Worm (Caenorhabditis elegans) whole organism, L1 larva: ENCODE measurements around the gene sma-2.

Source experiments
- C04F5.9 ChIP-seq: sonication (generic microtip); optimal IDR thresholded peaks from 2 replicates; lab custom pipeline; 2016; ENCODE audit warnings: missing genetic modification characterization, missing compliant biosample characterization
- C34B4.2 ChIP-seq: sonication (generic microtip); optimal IDR thresholded peaks from 2 replicates; lab custom pipeline; 2017; ENCODE audit warnings: mild to moderate bottlenecking, missing genetic modification characterization, missing compliant biosample characterization
- F16B12.6 ChIP-seq: fragments of 150-350 bp; optimal IDR thresholded peaks from 2 replicates; lab custom pipeline; 2014; ENCODE audit warnings: missing biosample characterization, missing genetic modification characterization
- Y116A8C.19 ChIP-seq: sonication (generic microtip); optimal IDR thresholded peaks from 2 replicates; lab custom pipeline; 2016; ENCODE audit warnings: missing compliant biosample characterization, missing genetic modification characterization, borderline replicate concordance
- alr-1 ChIP-seq: fragments of 200-800 bp; sonication (Bioruptor generic); optimal IDR thresholded peaks from 2 replicates; lab custom pipeline; 2018; ENCODE audit warnings: borderline replicate concordance, mild to moderate bottlenecking, missing genetic modification characterization, missing compliant biosample characterization
- aly-2 ChIP-seq: fragments of 150-350 bp; optimal IDR thresholded peaks from 2 replicates; lab custom pipeline; 2014; ENCODE audit warnings: missing biosample characterization, missing genetic modification characterization
- ceh-8 ChIP-seq: fragments of 200-800 bp; sonication (Bioruptor generic); optimal IDR thresholded peaks from 2 replicates; lab custom pipeline; 2018; ENCODE audit warnings: mild to moderate bottlenecking, missing genetic modification characterization, moderate library complexity, missing compliant biosample characterization
- ceh-82 ChIP-seq, 3 experiments: fragments of 150-350 bp in 1 of 3; sonication (generic microtip) in 2 of 3; optimal IDR thresholded peaks; 2 replicates each; lab custom pipeline; 2014 to 2017; ENCODE audit warnings: missing biosample characterization in 3 of 3, missing genetic modification characterization in 3 of 3
- ceh-88 ChIP-seq: fragments of 200-800 bp; sonication (Bioruptor generic); IDR thresholded peaks from 2 replicates; pipeline ENCODE4 v1.3.6; 2022; ENCODE audit warnings: missing genetic modification characterization, missing compliant biosample characterization
- ceh-90 ChIP-seq: sonication (generic microtip); optimal IDR thresholded peaks from 2 replicates; lab custom pipeline; 2016; ENCODE audit warnings: missing genetic modification characterization, missing compliant biosample characterization
- ces-1 ChIP-seq: fragments of 150-350 bp; optimal IDR thresholded peaks from 2 replicates; lab custom pipeline; 2014; ENCODE audit warnings: missing biosample characterization, missing genetic modification reagents, missing genetic modification characterization
- dsc-1 ChIP-seq: sonication (generic microtip); optimal IDR thresholded peaks from 2 replicates; lab custom pipeline; 2016; ENCODE audit warnings: mild to moderate bottlenecking, missing genetic modification characterization, missing compliant biosample characterization
- efl-1 ChIP-seq, 4 experiments: fragments of 150-350 bp; optimal IDR thresholded peaks in 3 of 4; peaks in 1 of 4; 1 replicate in 1 of 4; 2 replicates in 3 of 4; lab custom pipeline; 2014; ENCODE audit warnings: missing biosample characterization in 2 of 4, missing genetic modification characterization in 2 of 4, missing genetic modification reagents in 2 of 4
- efl-3 ChIP-seq: fragments of 200-800 bp; sonication (Bioruptor generic); optimal IDR thresholded peaks from 2 replicates; lab custom pipeline; 2018; ENCODE audit warnings: mild to moderate bottlenecking, missing genetic modification characterization, missing compliant biosample characterization
- egl-27 ChIP-seq, 2 experiments: fragments of 150-350 bp in 1 of 2; sonication (generic microtip); optimal IDR thresholded peaks; 3 replicates each; lab custom pipeline; 2017 to 2018; ENCODE audit warnings: missing biosample characterization in 2 of 2, missing genetic modification characterization in 2 of 2, missing genetic modification reagents in 2 of 2
- ets-5 ChIP-seq: fragments of 200-800 bp; sonication (Bioruptor generic); IDR thresholded peaks from 2 replicates; pipeline ENCODE4 v1.3.6; 2022; ENCODE audit warnings: missing genetic modification characterization, missing compliant biosample characterization
- fkh-10 ChIP-seq: sonication (generic microtip); optimal IDR thresholded peaks from 2 replicates; lab custom pipeline; 2017; ENCODE audit warnings: missing biosample characterization, missing genetic modification reagents, missing genetic modification characterization
- fkh-8 ChIP-seq: sonication (generic microtip); optimal IDR thresholded peaks from 2 replicates; lab custom pipeline; 2016; ENCODE audit warnings: mild to moderate bottlenecking, missing genetic modification characterization, missing compliant biosample characterization
- grh-1 ChIP-seq: fragments of 200-800 bp; sonication (Bioruptor generic); IDR thresholded peaks from 2 replicates; pipeline ENCODE4 v1.3.6; 2022; ENCODE audit warnings: missing genetic modification reagents, missing genetic modification characterization, missing compliant biosample characterization
- hlh-4 ChIP-seq: sonication (generic microtip); optimal IDR thresholded peaks from 2 replicates; lab custom pipeline; 2016; ENCODE audit warnings: mild to moderate bottlenecking, missing genetic modification characterization, missing compliant biosample characterization
- hpl-2 ChIP-seq: fragments of 150-350 bp; optimal IDR thresholded peaks from 2 replicates; lab custom pipeline; 2014; ENCODE audit warnings: missing biosample characterization, missing genetic modification reagents, missing genetic modification characterization
- irx-1 ChIP-seq: sonication (generic microtip); optimal IDR thresholded peaks from 2 replicates; lab custom pipeline; 2016; ENCODE audit warnings: missing genetic modification characterization, missing compliant biosample characterization
- jun-1 ChIP-seq: fragments of 150-350 bp; optimal IDR thresholded peaks from 2 replicates; lab custom pipeline; 2014; ENCODE audit warnings: missing biosample characterization, missing genetic modification reagents, missing genetic modification characterization
- lin-13 ChIP-seq: fragments of 150-350 bp; optimal IDR thresholded peaks from 2 replicates; lab custom pipeline; 2014; ENCODE audit warnings: missing biosample characterization, missing genetic modification reagents, missing genetic modification characterization
- lin-15B ChIP-seq: fragments of 150-350 bp; sonication (generic microtip); optimal IDR thresholded peaks from 3 replicates; lab custom pipeline; 2014; ENCODE audit warnings: missing biosample characterization, missing genetic modification characterization
- mab-9 ChIP-seq: fragments of 200-800 bp; sonication (Bioruptor generic); IDR thresholded peaks from 2 replicates; pipeline ENCODE4 v1.3.6; 2022; ENCODE audit warnings: missing genetic modification reagents, missing genetic modification characterization, missing compliant biosample characterization
- mdl-1 ChIP-seq, 2 experiments: fragments of 150-350 bp; optimal IDR thresholded peaks; 2 replicates each; lab custom pipeline; 2014 to 2017; ENCODE audit warnings: missing biosample characterization in 2 of 2, missing genetic modification characterization in 2 of 2, inconsistent platforms in 1 of 2
- nhr-11 ChIP-seq: fragments of 150-350 bp; optimal IDR thresholded peaks from 2 replicates; lab custom pipeline; 2014; ENCODE audit warnings: missing biosample characterization, missing genetic modification characterization
- nhr-12 ChIP-seq: sonication (generic microtip); optimal IDR thresholded peaks from 2 replicates; lab custom pipeline; 2017; ENCODE audit warnings: missing biosample characterization, missing genetic modification characterization
- nhr-19 ChIP-seq: fragments of 200-800 bp; sonication (Bioruptor generic); conservative IDR thresholded peaks from 2 replicates; pipeline ENCODE4 v1.3.6; 2022; ENCODE audit warnings: missing genetic modification characterization, missing compliant biosample characterization
- nhr-20 ChIP-seq: sonication (generic microtip); optimal IDR thresholded peaks from 2 replicates; lab custom pipeline; 2016; ENCODE audit warnings: mild to moderate bottlenecking, missing genetic modification characterization, missing compliant biosample characterization
- nhr-84 ChIP-seq: sonication (generic microtip); optimal IDR thresholded peaks from 2 replicates; lab custom pipeline; 2017; ENCODE audit warnings: missing biosample characterization, missing genetic modification characterization
- nhr-90 ChIP-seq: sonication (generic microtip); optimal IDR thresholded peaks from 2 replicates; lab custom pipeline; 2016; ENCODE audit warnings: mild to moderate bottlenecking, missing genetic modification characterization, missing compliant biosample characterization; ENCODE audit not compliant: poor library complexity
- pax-3 ChIP-seq: fragments of 200-800 bp; sonication (Bioruptor generic); optimal IDR thresholded peaks from 2 replicates; lab custom pipeline; 2018; ENCODE audit warnings: mild to moderate bottlenecking, missing genetic modification characterization, moderate library complexity, missing compliant biosample characterization
- pqm-1 ChIP-seq: sonication (generic microtip); optimal IDR thresholded peaks from 3 replicates; lab custom pipeline; 2017; ENCODE audit warnings: missing biosample characterization, missing genetic modification characterization
- rnt-1 ChIP-seq: sonication (generic microtip); optimal IDR thresholded peaks from 2 replicates; lab custom pipeline; 2016; ENCODE audit warnings: mild to moderate bottlenecking, missing genetic modification characterization, moderate library complexity, missing compliant biosample characterization
- snpc-4 ChIP-seq: fragments of 150-350 bp; optimal IDR thresholded peaks from 2 replicates; lab custom pipeline; 2014; ENCODE audit warnings: missing biosample characterization, missing genetic modification characterization
- sup-37 ChIP-seq: fragments of 200-800 bp; sonication (Bioruptor generic); optimal IDR thresholded peaks from 2 replicates; lab custom pipeline; 2018; ENCODE audit warnings: mild to moderate bottlenecking, missing genetic modification characterization, missing compliant biosample characterization
- swsn-7 ChIP-seq: sonication (generic microtip); optimal IDR thresholded peaks from 2 replicates; lab custom pipeline; 2016; ENCODE audit warnings: missing genetic modification characterization, missing compliant biosample characterization
- tbx-2 ChIP-seq: sonication (generic microtip); optimal IDR thresholded peaks from 2 replicates; lab custom pipeline; 2016; ENCODE audit warnings: missing genetic modification characterization, missing compliant biosample characterization
- unc-130 ChIP-seq: fragments of 150-350 bp; optimal IDR thresholded peaks from 2 replicates; lab custom pipeline; 2017; ENCODE audit warnings: missing biosample characterization, missing genetic modification characterization, inconsistent platforms
- unc-30 ChIP-seq: sonication (generic microtip); optimal IDR thresholded peaks from 2 replicates; lab custom pipeline; 2017; ENCODE audit warnings: missing biosample characterization, missing genetic modification characterization
- unc-62 ChIP-seq: fragments of 150-350 bp; optimal IDR thresholded peaks from 2 replicates; lab custom pipeline; 2014; ENCODE audit warnings: missing biosample characterization, missing genetic modification reagents, missing genetic modification characterization
- unc-86 ChIP-seq: sonication (generic microtip); optimal IDR thresholded peaks from 2 replicates; lab custom pipeline; 2016; ENCODE audit warnings: missing genetic modification characterization, missing compliant biosample characterization
- unc-98 ChIP-seq: fragments of 200-800 bp; sonication (Bioruptor generic); IDR thresholded peaks from 2 replicates; pipeline ENCODE4 v1.3.6; 2022; ENCODE audit warnings: missing genetic modification characterization, missing compliant biosample characterization
- vab-15 ChIP-seq: sonication (generic microtip); optimal IDR thresholded peaks from 2 replicates; lab custom pipeline; 2017; ENCODE audit warnings: missing genotype, mild to moderate bottlenecking, missing genetic modification characterization, missing compliant biosample characterization
- zag-1 ChIP-seq: fragments of 150-350 bp; optimal IDR thresholded peaks from 2 replicates; lab custom pipeline; 2014; ENCODE audit warnings: missing biosample characterization, missing genetic modification characterization
- zip-4 ChIP-seq: fragments of 200-800 bp; sonication (Bioruptor generic); optimal IDR thresholded peaks from 2 replicates; lab custom pipeline; 2018; ENCODE audit warnings: mild to moderate bottlenecking, missing genetic modification characterization, moderate library complexity, missing compliant biosample characterization
- ztf-4 ChIP-seq: fragments of 150-350 bp; optimal IDR thresholded peaks from 2 replicates; lab custom pipeline; 2014; ENCODE audit warnings: missing biosample characterization, missing genetic modification characterization

sma-2 gene

DNA sequence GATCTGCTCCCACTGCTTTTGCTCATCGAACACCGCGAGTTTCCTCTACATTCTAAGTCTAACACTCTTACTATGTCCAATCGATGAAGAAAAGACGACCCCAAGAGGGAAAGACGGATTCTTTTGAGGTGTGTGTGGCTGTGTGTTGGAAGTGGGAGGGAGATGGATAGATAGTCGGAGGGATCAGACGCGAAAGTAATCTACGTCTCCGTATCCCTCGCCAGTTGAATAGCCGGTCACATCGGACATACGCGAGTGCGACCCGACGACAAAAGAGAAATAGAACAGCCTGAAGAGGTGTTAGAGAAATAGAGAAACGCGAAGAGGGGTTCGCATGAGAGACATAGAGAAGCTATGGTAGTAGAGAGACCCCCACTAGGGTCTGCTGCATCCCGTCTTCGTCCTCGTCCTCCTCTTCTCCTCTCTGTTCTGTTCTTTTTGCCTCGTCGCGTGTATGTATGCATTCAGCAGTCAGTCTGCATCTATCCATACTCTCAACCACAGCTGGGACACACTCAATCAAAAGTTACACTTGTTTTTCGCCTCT is 46.2 kb downstream of the sma-2 start (continued):
- TF ChIP-seq dsc-1, result peak; percentile 95
- TF ChIP-seq F16B12.6 (tag; lab: Kevin White, UChicago), result peak; percentile 7
- TF ChIP-seq ceh-82 (tag; optimal IDR thresholded peaks at IDR 0.05; lab: Kevin White, UChicago), result peak; percentile 88 to 93 (median 92)
- peak; percentile 98 for TF ChIP-seq nhr-20 (tag; lab: Kevin White, UChicago)
- peak; percentile 72 for TF ChIP-seq efl-3 (GFP tag; lab: Kevin White, UChicago)
- TF ChIP-seq nhr-90 (tag; lab: Kevin White, UChicago), result peak; percentile 91
- TF ChIP-seq aly-2, result peak; percentile 90
- TF ChIP-seq ceh-90 (tag; lab: Kevin White, UChicago), result no peak
- TF ChIP-seq fkh-8 (tag; lab: Kevin White, UChicago), result peak; percentile 97
- no peak for TF ChIP-seq pqm-1 (tag; lab: Kevin White, UChicago)
- TF ChIP-seq ets-5 (GFP tag; lab: Robert Waterston, UW), result no peak
- TF ChIP-seq lin-13, result peak; percentile 97
- peak; percentile 75 for TF ChIP-seq zag-1 (tag; lab: Kevin White, UChicago)
- TF ChIP-seq nhr-19 (GFP tag; lab: Robert Waterston, UW), result peak; percentile 96
- no peak for TF ChIP-seq vab-15
- TF ChIP-seq grh-1, result peak; percentile 94
- TF ChIP-seq rnt-1, result peak; percentile 94
- peak; percentile 91 for TF ChIP-seq unc-130 (tag; lab: Kevin White, UChicago)
- no peak for TF ChIP-seq lin-15B (tag; lab: Kevin White, UChicago)
- TF ChIP-seq snpc-4 (tag; lab: Kevin White, UChicago), result peak; percentile 95
- no peak for TF ChIP-seq ces-1
- TF ChIP-seq ceh-8, result peak; percentile 91
- peak; percentile 77 for TF ChIP-seq zip-4 (GFP tag; lab: Kevin White, UChicago)
- TF ChIP-seq hpl-2, result peak; percentile 78
- TF ChIP-seq swsn-7 (tag; lab: Kevin White, UChicago), result peak; percentile 97
- TF ChIP-seq hlh-4, result no peak
- TF ChIP-seq fkh-10 (GFP tag; lab: Kevin White, UChicago), result peak; percentile 82
- peak; percentile 94 for TF ChIP-seq irx-1 (tag; lab: Kevin White, UChicago)
- TF ChIP-seq efl-1 (optimal IDR thresholded peaks at IDR 0.05; lab: Kevin White, UChicago), result peak; percentile 89 to 95
- TF ChIP-seq efl-1 (GFP tag; optimal IDR thresholded peaks at IDR 0.05 in 1 of 2; lab: Kevin White, UChicago), result peak; percentile 60 to 98
- TF ChIP-seq alr-1, result no peak
- TF ChIP-seq ztf-4 (tag; lab: Kevin White, UChicago), result peak; percentile 96
- TF ChIP-seq nhr-84 (tag; lab: Kevin White, UChicago), result no peak

DNA sequence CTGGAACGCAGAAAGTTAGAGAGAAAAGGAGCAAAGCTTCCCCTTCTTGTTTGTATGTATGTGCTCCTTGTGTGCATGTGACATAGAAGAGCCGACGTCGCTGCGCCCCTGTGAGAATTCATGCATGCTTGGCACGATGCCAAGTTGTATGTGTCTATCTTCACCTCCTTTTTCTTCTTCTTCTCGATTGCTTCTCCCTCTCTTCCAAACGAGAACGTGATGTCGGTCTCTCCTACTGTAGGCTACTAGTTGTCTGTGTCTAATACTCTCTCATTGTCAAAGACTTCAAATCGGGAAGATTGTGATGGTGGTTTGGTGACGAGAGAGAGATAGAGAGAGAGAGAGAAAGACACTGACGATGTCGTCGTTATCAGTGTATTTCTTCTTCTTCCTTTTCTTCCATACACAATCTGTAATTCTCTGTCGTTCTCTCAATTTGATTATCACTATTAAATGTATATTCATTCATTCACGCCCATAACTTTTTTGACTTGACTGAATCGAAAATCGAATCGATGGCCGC is 47.8 kb downstream of the sma-2 start:
- peak; percentile 78 for TF ChIP-seq ztf-4 (tag; lab: Kevin White, UChicago)
- TF ChIP-seq C34B4.2 (tag; lab: Kevin White, UChicago), result no peak
- no peak for TF ChIP-seq ces-1
- peak; percentile 85 for TF ChIP-seq nhr-90 (tag; lab: Kevin White, UChicago)
- peak; percentile 47 for TF ChIP-seq rnt-1
- peak; percentile 40 for TF ChIP-seq C04F5.9
- TF ChIP-seq ceh-88, result no peak
- peak; percentile 77 for TF ChIP-seq pax-3 (tag; lab: Kevin White, UChicago)
- peak; percentile 93 for TF ChIP-seq fkh-8 (tag; lab: Kevin White, UChicago)
- TF ChIP-seq unc-86, result peak; percentile 92
- TF ChIP-seq mab-9, result 0 out of 2 replicates have a peak, but pooled peaks have one; percentile 67
- peak; percentile 84 for TF ChIP-seq jun-1
- peak; percentile 28 for TF ChIP-seq ceh-8
- peak; percentile 86 for TF ChIP-seq fkh-10 (GFP tag; lab: Kevin White, UChicago)
- TF ChIP-seq nhr-12 (tag; lab: Kevin White, UChicago), result no peak
- no peak for TF ChIP-seq unc-98 (GFP tag; lab: Robert Waterston, UW)
- TF ChIP-seq egl-27 (tag; optimal IDR thresholded peaks at IDR 0.05; lab: Kevin White, UChicago), result peak; percentile 52 to 55
- peak; percentile 86 for TF ChIP-seq tbx-2
- no peak for TF ChIP-seq unc-30 (tag; lab: Kevin White, UChicago)
- TF ChIP-seq zag-1 (tag; lab: Kevin White, UChicago), result peak; percentile 71
- TF ChIP-seq sup-37 (GFP tag; lab: Kevin White, UChicago), result peak; percentile 38
- no peak for TF ChIP-seq unc-62
- TF ChIP-seq efl-1 (optimal IDR thresholded peaks at IDR 0.05; lab: Kevin White, UChicago), result peak; percentile 65 to 81
- peak; percentile 31 to 93 for TF ChIP-seq efl-1 (GFP tag; optimal IDR thresholded peaks at IDR 0.05 in 1 of 2; lab: Kevin White, UChicago)
- peak; percentile 20 to 92 for TF ChIP-seq mdl-1 (tag; optimal IDR thresholded peaks at IDR 0.05; lab: Kevin White, UChicago)
- no peak for TF ChIP-seq ceh-90 (tag; lab: Kevin White, UChicago)
- peak; percentile 36 for TF ChIP-seq hpl-2
- peak; percentile 87 for TF ChIP-seq swsn-7 (tag; lab: Kevin White, UChicago)
- TF ChIP-seq Y116A8C.19 (tag; lab: Kevin White, UChicago), result no peak
- TF ChIP-seq nhr-11 (tag; lab: Kevin White, UChicago), result peak; percentile 76
